Worm (Caenorhabditis elegans): Measurements from ENCODE around the gene nhr-234.

ce11 chrII:12636602-12637001 is at the start of gene nhr-234:
- no peak for TF ChIP-seq ZK546.5 (tag; optimal IDR thresholded peaks at IDR 0.05)
- TF ChIP-seq lin-39 (tag; optimal IDR thresholded peaks at IDR 0.05) = no peak
- no peak for TF ChIP-seq unc-39 (tag; optimal IDR thresholded peaks at IDR 0.05)
- no peak for TF ChIP-seq nhr-25 (tag; optimal IDR thresholded peaks at IDR 0.05)
- no peak for TF ChIP-seq nhr-11 (tag; optimal IDR thresholded peaks at IDR 0.05)
